Worm (Caenorhabditis elegans) whole organism, L1 larva: ENCODE data around the gene srw-79.

Experiments
- C16A3.4 ChIP-seq: fragments of 150-350 bp; optimal IDR thresholded peaks from 2 replicates; lab custom pipeline; 2014; ENCODE audit warnings: missing biosample characterization, missing genetic modification characterization
- F16B12.6 ChIP-seq: fragments of 150-350 bp; optimal IDR thresholded peaks from 2 replicates; lab custom pipeline; 2014; ENCODE audit warnings: missing biosample characterization, missing genetic modification characterization
- alr-1 ChIP-seq: fragments of 200-800 bp; sonication (Bioruptor generic); optimal IDR thresholded peaks from 2 replicates; lab custom pipeline; 2018; ENCODE audit warnings: borderline replicate concordance, mild to moderate bottlenecking, missing genetic modification characterization, missing compliant biosample characterization
- aly-2 ChIP-seq: fragments of 150-350 bp; optimal IDR thresholded peaks from 2 replicates; lab custom pipeline; 2014; ENCODE audit warnings: missing biosample characterization, missing genetic modification characterization
- ama-1 ChIP-seq: fragments of 150-350 bp; optimal IDR thresholded peaks from 2 replicates; lab custom pipeline; 2014
- ceh-63 ChIP-seq: fragments of 200-800 bp; sonication (Bioruptor generic); optimal IDR thresholded peaks from 2 replicates; lab custom pipeline; 2018; ENCODE audit warnings: mild to moderate bottlenecking, missing genetic modification characterization, missing compliant biosample characterization
- ceh-82 ChIP-seq, 3 experiments: fragments of 150-350 bp in 1 of 3; sonication (generic microtip) in 2 of 3; optimal IDR thresholded peaks; 2 replicates each; lab custom pipeline; 2014 to 2017; ENCODE audit warnings: missing biosample characterization in 3 of 3, missing genetic modification characterization in 3 of 3
- ceh-90 ChIP-seq: sonication (generic microtip); optimal IDR thresholded peaks from 2 replicates; lab custom pipeline; 2016; ENCODE audit warnings: missing genetic modification characterization, missing compliant biosample characterization
- dpl-1 ChIP-seq, 3 experiments: fragments of 150-350 bp in 2 of 3; sonication (generic microtip) in 1 of 3; optimal IDR thresholded peaks; 2 replicates each; lab custom pipeline; 2014 to 2017; ENCODE audit warnings: missing biosample characterization in 3 of 3, missing genetic modification characterization in 3 of 3, missing genetic modification reagents in 3 of 3
- dsc-1 ChIP-seq: sonication (generic microtip); optimal IDR thresholded peaks from 2 replicates; lab custom pipeline; 2016; ENCODE audit warnings: mild to moderate bottlenecking, missing genetic modification characterization, missing compliant biosample characterization
- efl-1 ChIP-seq, 4 experiments: fragments of 150-350 bp; optimal IDR thresholded peaks in 3 of 4; peaks in 1 of 4; 1 replicate in 1 of 4; 2 replicates in 3 of 4; lab custom pipeline; 2014; ENCODE audit warnings: missing biosample characterization in 2 of 4, missing genetic modification characterization in 2 of 4, missing genetic modification reagents in 2 of 4
- egl-13 ChIP-seq: sonication (generic microtip); optimal IDR thresholded peaks from 2 replicates; lab custom pipeline; 2016; ENCODE audit warnings: missing genotype, missing genetic modification reagents, missing genetic modification characterization, missing compliant biosample characterization
- fkh-10 ChIP-seq: sonication (generic microtip); optimal IDR thresholded peaks from 2 replicates; lab custom pipeline; 2017; ENCODE audit warnings: missing biosample characterization, missing genetic modification reagents, missing genetic modification characterization
- fkh-4 ChIP-seq: sonication (generic microtip); optimal IDR thresholded peaks from 2 replicates; lab custom pipeline; 2016; ENCODE audit warnings: missing compliant biosample characterization, missing genetic modification characterization, borderline replicate concordance
- fkh-8 ChIP-seq: sonication (generic microtip); optimal IDR thresholded peaks from 2 replicates; lab custom pipeline; 2016; ENCODE audit warnings: mild to moderate bottlenecking, missing genetic modification characterization, missing compliant biosample characterization
- fos-1 ChIP-seq: fragments of 150-350 bp; optimal IDR thresholded peaks from 2 replicates; lab custom pipeline; 2014; ENCODE audit warnings: missing biosample characterization, missing genetic modification characterization
- grh-1 ChIP-seq: fragments of 200-800 bp; sonication (Bioruptor generic); IDR thresholded peaks from 2 replicates; pipeline ENCODE4 v1.3.6; 2022; ENCODE audit warnings: missing genetic modification reagents, missing genetic modification characterization, missing compliant biosample characterization
- hlh-17 ChIP-seq: fragments of 200-800 bp; sonication (Bioruptor generic); optimal IDR thresholded peaks from 2 replicates; lab custom pipeline; 2018; ENCODE audit warnings: missing genetic modification characterization, mild to moderate bottlenecking, missing compliant biosample characterization, moderate library complexity, borderline replicate concordance
- hlh-4 ChIP-seq: sonication (generic microtip); optimal IDR thresholded peaks from 2 replicates; lab custom pipeline; 2016; ENCODE audit warnings: mild to moderate bottlenecking, missing genetic modification characterization, missing compliant biosample characterization
- irx-1 ChIP-seq: sonication (generic microtip); optimal IDR thresholded peaks from 2 replicates; lab custom pipeline; 2016; ENCODE audit warnings: missing genetic modification characterization, missing compliant biosample characterization
- lin-13 ChIP-seq: fragments of 150-350 bp; optimal IDR thresholded peaks from 2 replicates; lab custom pipeline; 2014; ENCODE audit warnings: missing biosample characterization, missing genetic modification reagents, missing genetic modification characterization
- lin-39 ChIP-seq: fragments of 150-350 bp; optimal IDR thresholded peaks from 2 replicates; lab custom pipeline; 2014; ENCODE audit warnings: missing biosample characterization, missing genetic modification reagents, missing genetic modification characterization
- lir-3 ChIP-seq: sonication (generic microtip); optimal IDR thresholded peaks from 2 replicates; lab custom pipeline; 2016; ENCODE audit warnings: mild to moderate bottlenecking, missing genetic modification characterization, moderate library complexity, missing compliant biosample characterization; ENCODE audit not compliant: poor library complexity
- lsy-2 ChIP-seq, 2 experiments: fragments of 150-350 bp; optimal IDR thresholded peaks; 2 replicates each; lab custom pipeline; 2014; ENCODE audit warnings: missing biosample characterization in 2 of 2, missing genetic modification characterization in 2 of 2
- mdl-1 ChIP-seq, 2 experiments: fragments of 150-350 bp; optimal IDR thresholded peaks; 2 replicates each; lab custom pipeline; 2014 to 2017; ENCODE audit warnings: missing biosample characterization in 2 of 2, missing genetic modification characterization in 2 of 2, inconsistent platforms in 1 of 2
- mef-2 ChIP-seq: fragments of 150-350 bp; optimal IDR thresholded peaks from 2 replicates; lab custom pipeline; 2014; ENCODE audit warnings: missing biosample characterization, missing genetic modification characterization
- mep-1 ChIP-seq: fragments of 150-350 bp; optimal IDR thresholded peaks from 2 replicates; lab custom pipeline; 2014; ENCODE audit warnings: missing biosample characterization, missing genetic modification characterization
- nhr-11 ChIP-seq: fragments of 150-350 bp; optimal IDR thresholded peaks from 2 replicates; lab custom pipeline; 2014; ENCODE audit warnings: missing biosample characterization, missing genetic modification characterization
- nhr-12 ChIP-seq: sonication (generic microtip); optimal IDR thresholded peaks from 2 replicates; lab custom pipeline; 2017; ENCODE audit warnings: missing biosample characterization, missing genetic modification characterization
- nhr-20 ChIP-seq: sonication (generic microtip); optimal IDR thresholded peaks from 2 replicates; lab custom pipeline; 2016; ENCODE audit warnings: mild to moderate bottlenecking, missing genetic modification characterization, missing compliant biosample characterization
- nhr-237 ChIP-seq: fragments of 150-350 bp; optimal IDR thresholded peaks from 2 replicates; lab custom pipeline; 2014; ENCODE audit warnings: missing biosample characterization, missing genetic modification characterization
- nhr-47 ChIP-seq: sonication (generic microtip); optimal IDR thresholded peaks from 2 replicates; lab custom pipeline; 2016; ENCODE audit warnings: mild to moderate bottlenecking, missing genetic modification characterization, moderate library complexity, missing compliant biosample characterization
- nhr-76 ChIP-seq: sonication (generic microtip); optimal IDR thresholded peaks from 2 replicates; lab custom pipeline; 2017; ENCODE audit warnings: missing biosample characterization, missing genetic modification characterization
- pag-3 ChIP-seq: sonication (generic microtip); optimal IDR thresholded peaks from 2 replicates; lab custom pipeline; 2017; ENCODE audit warnings: missing genetic modification characterization, mild to moderate bottlenecking, missing compliant biosample characterization, antibody characterized with exemption, borderline replicate concordance; ENCODE audit not compliant: insufficient read depth
- pqm-1 ChIP-seq: sonication (generic microtip); optimal IDR thresholded peaks from 3 replicates; lab custom pipeline; 2017; ENCODE audit warnings: missing biosample characterization, missing genetic modification characterization
- rnt-1 ChIP-seq: sonication (generic microtip); optimal IDR thresholded peaks from 2 replicates; lab custom pipeline; 2016; ENCODE audit warnings: mild to moderate bottlenecking, missing genetic modification characterization, moderate library complexity, missing compliant biosample characterization
- tlp-1 ChIP-seq: fragments of 150-350 bp; optimal IDR thresholded peaks from 2 replicates; lab custom pipeline; 2014; ENCODE audit warnings: missing biosample characterization, missing genetic modification characterization
- unc-86 ChIP-seq: sonication (generic microtip); optimal IDR thresholded peaks from 2 replicates; lab custom pipeline; 2016; ENCODE audit warnings: missing genetic modification characterization, missing compliant biosample characterization
- zip-4 ChIP-seq: fragments of 200-800 bp; sonication (Bioruptor generic); optimal IDR thresholded peaks from 2 replicates; lab custom pipeline; 2018; ENCODE audit warnings: mild to moderate bottlenecking, missing genetic modification characterization, moderate library complexity, missing compliant biosample characterization

Gene srw-79

ce11 chrII:2962531-2963164 is 16.1 kb downstream of the srw-79 start (continued):
- TF ChIP-seq alr-1 (no peak), efl-1 (optimal IDR thresholded peaks at IDR 0.05; lab: Kevin White, UChicago) (peak; percentile 32 to 38), efl-1 (GFP tag; optimal IDR thresholded peaks at IDR 0.05 in 1 of 2; lab: Kevin White, UChicago) (no peak), mdl-1 (tag; optimal IDR thresholded peaks at IDR 0.05; lab: Kevin White, UChicago) (peak; percentile 51 to 63), lin-39 (tag; lab: Kevin White, UChicago) (no peak), aly-2 (tag; lab: Kevin White, UChicago) (no peak), unc-86 (peak; percentile 69), fkh-10 (peak; percentile 85), ceh-82 (tag; optimal IDR thresholded peaks at IDR 0.05; lab: Kevin White, UChicago) (peak; percentile 3 to 66 (median 16)), ceh-63 (GFP tag; lab: Kevin White, UChicago) (no peak), mep-1 (tag; lab: Kevin White, UChicago) (no peak), zip-4 (GFP tag; lab: Kevin White, UChicago) (no peak), pqm-1 (tag; lab: Kevin White, UChicago) (no peak), hlh-17 (no peak)

DNA sequence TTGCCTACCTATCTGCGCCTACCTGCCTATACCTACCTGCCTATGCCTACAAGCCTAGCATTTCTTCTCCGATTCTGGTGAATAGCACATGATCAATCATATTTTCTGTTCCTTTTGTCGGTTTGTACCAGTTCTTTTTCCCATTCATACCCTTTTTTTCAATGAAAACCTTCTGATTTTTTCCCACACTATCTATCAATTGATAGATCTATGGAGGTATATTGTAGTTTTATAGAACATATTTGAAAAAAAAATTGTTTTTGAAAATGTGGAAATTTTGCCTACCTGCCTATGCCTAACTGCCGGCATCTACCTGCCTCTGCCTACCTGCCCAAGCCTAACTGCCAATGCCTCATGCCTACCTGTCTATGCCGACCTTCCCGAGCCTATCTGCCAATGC is 17.1 kb downstream of the srw-79 start:
- TF ChIP-seq lsy-2 (tag; optimal IDR thresholded peaks at IDR 0.05; lab: Kevin White, UChicago) (no peak), hlh-17 (no peak), nhr-76 (tag; lab: Kevin White, UChicago) (no peak), lir-3 (tag; lab: Kevin White, UChicago) (no peak), nhr-12 (tag; lab: Kevin White, UChicago) (no peak), egl-13 (tag; lab: Kevin White, UChicago) (no peak), alr-1 (no peak), nhr-20 (tag; lab: Kevin White, UChicago) (no peak), tlp-1 (tag; lab: Kevin White, UChicago) (no peak), nhr-11 (no peak), mdl-1 (tag; optimal IDR thresholded peaks at IDR 0.05; lab: Kevin White, UChicago) (no peak), efl-1 (optimal IDR thresholded peaks at IDR 0.05; lab: Kevin White, UChicago) (no peak), efl-1 (GFP tag; optimal IDR thresholded peaks at IDR 0.05 in 1 of 2; lab: Kevin White, UChicago) (no peak)

ce11 chrII:2965215-2965998 is 18.9 kb downstream of the srw-79 start:
- TF ChIP-seq dsc-1 (tag; lab: Kevin White, UChicago) (peak; percentile 95), ceh-90 (tag; lab: Kevin White, UChicago) (no peak), hlh-4 (tag; lab: Kevin White, UChicago) (no peak), nhr-47 (tag; lab: Kevin White, UChicago) (peak; percentile 23), grh-1 (no peak), lin-13 (GFP tag; lab: Kevin White, UChicago) (no peak), fkh-8 (peak; percentile 22)

DNA sequence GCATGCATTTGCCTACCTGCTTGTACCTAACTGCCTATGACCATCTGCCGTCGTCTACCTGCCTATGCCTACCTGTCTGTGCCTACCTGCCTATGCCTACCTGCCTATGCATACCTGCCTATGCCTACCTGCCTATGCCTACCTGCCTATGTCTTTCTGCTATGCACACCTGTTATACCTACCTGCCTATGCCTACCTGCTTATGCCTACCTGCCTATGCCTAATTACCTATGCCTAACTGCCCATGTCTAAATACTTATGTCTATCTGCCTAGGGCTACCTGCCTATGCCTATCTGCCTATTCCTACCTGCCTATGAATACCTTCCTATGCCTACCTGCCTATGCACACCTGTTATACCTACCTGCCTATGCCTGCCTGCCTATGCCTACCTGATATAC is 19.8 kb downstream of the srw-79 start:
- TF ChIP-seq lsy-2 (tag; optimal IDR thresholded peaks at IDR 0.05; lab: Kevin White, UChicago): no peak
- TF ChIP-seq ama-1 (lab: Kevin White, UChicago): no peak
- no peak for TF ChIP-seq mef-2 (tag; lab: Kevin White, UChicago)
- TF ChIP-seq fkh-4: no peak
- no peak for TF ChIP-seq tlp-1 (tag; lab: Kevin White, UChicago)
- no peak for TF ChIP-seq unc-86
- no peak for TF ChIP-seq dpl-1 (GFP tag; optimal IDR thresholded peaks at IDR 0.05; lab: Kevin White, UChicago)
- no peak for TF ChIP-seq grh-1
- no peak for TF ChIP-seq ceh-63 (GFP tag; lab: Kevin White, UChicago)
- no peak for TF ChIP-seq F16B12.6
- no peak for TF ChIP-seq rnt-1 (tag; lab: Kevin White, UChicago)
- no peak for TF ChIP-seq lin-13 (GFP tag; lab: Kevin White, UChicago)
- no peak for TF ChIP-seq nhr-237 (tag; lab: Kevin White, UChicago)
- TF ChIP-seq fos-1 (tag; lab: Kevin White, UChicago): no peak
- no peak for TF ChIP-seq pag-3
- no peak for TF ChIP-seq ceh-82 (tag; optimal IDR thresholded peaks at IDR 0.05; lab: Kevin White, UChicago)
- no peak for TF ChIP-seq fkh-10
- no peak for TF ChIP-seq irx-1 (tag; lab: Kevin White, UChicago)
- TF ChIP-seq C16A3.4 (tag; lab: Kevin White, UChicago): no peak
